Worm (Caenorhabditis elegans) whole organism, mixed stage, embryonic: Measurements from ENCODE around the gene pigk-1.

ENCODE experiments used
- M03D4.4 ChIP-seq: sonication (generic microtip); optimal IDR thresholded peaks from 2 replicates; lab custom pipeline; 2017; ENCODE audit warnings: mild to moderate bottlenecking, missing genetic modification characterization, missing compliant biosample characterization
- bed-3 ChIP-seq: fragments of 200-800 bp; sonication (Bioruptor generic); optimal IDR thresholded peaks from 3 replicates; lab custom pipeline; 2018; ENCODE audit warnings: mild to moderate bottlenecking, missing genetic modification characterization, moderate library complexity, missing compliant biosample characterization
- ces-1 ChIP-seq: fragments of 150-350 bp; optimal IDR thresholded peaks from 2 replicates; lab custom pipeline; 2014; ENCODE audit warnings: missing biosample characterization, missing genetic modification reagents, missing genetic modification characterization
- drap-1 ChIP-seq: fragments of 200-800 bp; sonication (Bioruptor generic); optimal IDR thresholded peaks from 3 replicates; lab custom pipeline; 2018; ENCODE audit warnings: mild to moderate bottlenecking, missing genetic modification characterization, missing compliant biosample characterization
- elt-1 ChIP-seq: sonication (generic microtip); optimal IDR thresholded peaks from 2 replicates; lab custom pipeline; 2017; ENCODE audit warnings: missing genetic modification characterization, mild to moderate bottlenecking, missing compliant biosample characterization, antibody characterized with exemption, moderate library complexity, borderline replicate concordance; ENCODE audit not compliant: insufficient read depth
- flh-1 ChIP-seq: fragments of 200-800 bp; sonication (Bioruptor generic); optimal IDR thresholded peaks from 2 replicates; lab custom pipeline; 2018; ENCODE audit warnings: mild to moderate bottlenecking, missing genetic modification characterization, moderate library complexity, missing compliant biosample characterization
- lsy-2 ChIP-seq: fragments of 150-350 bp; optimal IDR thresholded peaks from 2 replicates; lab custom pipeline; 2014; ENCODE audit warnings: missing biosample characterization, missing genetic modification characterization
- nhr-12 ChIP-seq: fragments of 150-350 bp; optimal IDR thresholded peaks from 2 replicates; lab custom pipeline; 2014; ENCODE audit warnings: missing biosample characterization, missing genetic modification characterization
- nhr-237 ChIP-seq: fragments of 150-350 bp; optimal IDR thresholded peaks from 2 replicates; lab custom pipeline; 2014; ENCODE audit warnings: missing biosample characterization, missing genetic modification characterization
- nhr-28 ChIP-seq: fragments of 150-350 bp; optimal IDR thresholded peaks from 2 replicates; lab custom pipeline; 2014; ENCODE audit warnings: missing biosample characterization, missing genetic modification characterization
- sem-2 ChIP-seq: fragments of 200-800 bp; sonication (Bioruptor generic); optimal IDR thresholded peaks from 2 replicates; lab custom pipeline; 2018; ENCODE audit warnings: mild to moderate bottlenecking, missing genetic modification characterization, missing compliant biosample characterization
- snpc-4 ChIP-seq: fragments of 150-350 bp; optimal IDR thresholded peaks from 2 replicates; lab custom pipeline; 2014; ENCODE audit warnings: missing biosample characterization, missing genetic modification characterization

DNA sequence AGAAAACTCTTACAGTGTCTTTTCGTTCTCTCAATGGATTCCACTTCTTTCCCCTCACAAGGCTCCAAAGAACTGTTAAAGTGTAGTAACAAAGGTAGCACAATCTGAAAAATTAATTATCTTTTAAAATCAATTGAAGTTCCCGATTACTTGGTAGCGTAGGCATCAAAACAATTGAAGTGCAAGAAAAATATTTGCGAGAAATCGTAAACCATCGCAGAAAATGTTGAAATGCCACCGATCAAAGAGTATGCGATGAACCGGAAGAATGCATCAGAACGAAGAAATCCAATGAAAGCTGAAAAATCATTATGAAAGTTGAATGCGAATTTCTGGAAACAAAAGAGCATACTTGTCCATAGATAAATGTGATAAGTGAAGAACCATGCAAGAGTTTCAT, 36.7 kb upstream of the pigk-1 start:
- TF ChIP-seq bed-3 (GFP tag; lab: Kevin White, UChicago): no peak
- TF ChIP-seq snpc-4: no peak
- no peak for TF ChIP-seq nhr-237 (tag; lab: Kevin White, UChicago)
- TF ChIP-seq lsy-2: no peak
- no peak for TF ChIP-seq sem-2 (GFP tag; lab: Kevin White, UChicago)
- TF ChIP-seq nhr-12: no peak
- no peak for TF ChIP-seq M03D4.4 (tag; lab: Kevin White, UChicago)
- TF ChIP-seq ces-1 (GFP tag; lab: Kevin White, UChicago): no peak
- no peak for TF ChIP-seq drap-1
- no peak for TF ChIP-seq flh-1 (GFP tag; lab: Kevin White, UChicago)
- TF ChIP-seq elt-1 (tag; lab: Kevin White, UChicago): no peak
- TF ChIP-seq nhr-28 (tag; lab: Kevin White, UChicago): no peak
